Worm (Caenorhabditis elegans) whole organism, L2 larva: Measurements from ENCODE around the gene F23D12.3.

Experiments used
- F13H6.1 ChIP-seq: sonication (generic microtip); optimal IDR thresholded peaks from 2 replicates; lab custom pipeline; 2016; ENCODE audit warnings: missing genetic modification characterization, missing compliant biosample characterization
- lin-13 ChIP-seq: fragments of 150-350 bp; optimal IDR thresholded peaks from 2 replicates; lab custom pipeline; 2014; ENCODE audit warnings: missing biosample characterization, missing genetic modification reagents, missing genetic modification characterization
- mdl-1 ChIP-seq, 2 experiments: fragments of 150-350 bp in 1 of 2; sonication (generic microtip) in 1 of 2; optimal IDR thresholded peaks; 2 replicates each; lab custom pipeline; 2017; ENCODE audit warnings: missing biosample characterization in 2 of 2, missing genetic modification characterization in 2 of 2
- nhr-10 ChIP-seq: sonication (generic microtip); optimal IDR thresholded peaks from 2 replicates; lab custom pipeline; 2017; ENCODE audit warnings: missing biosample characterization, missing genetic modification characterization
- nhr-6 ChIP-seq: fragments of 150-350 bp; optimal IDR thresholded peaks from 2 replicates; lab custom pipeline; 2014; ENCODE audit warnings: missing biosample characterization, missing genetic modification characterization
- unc-39 ChIP-seq: fragments of 150-350 bp; optimal IDR thresholded peaks from 2 replicates; lab custom pipeline; 2014; ENCODE audit warnings: missing biosample characterization, missing genetic modification characterization

- TF ChIP-seq nhr-6 (no peak), mdl-1 (tag; optimal IDR thresholded peaks at IDR 0.05; lab: Kevin White, UChicago) (no peak), lin-13 (GFP tag; lab: Kevin White, UChicago) (no peak), nhr-10 (tag; lab: Kevin White, UChicago) (no peak), F13H6.1 (tag; lab: Kevin White, UChicago) (no peak), unc-39 (tag; lab: Kevin White, UChicago) (no peak)
These were observed 29.6 kb upstream of the F23D12.3 start, which contains the start of gene fbxa-179 for ce11 chrX:14412774-14413173.
